Fruit fly (Drosophila melanogaster): Measurements from ENCODE around the gene CG14907.

dm6 chr3R:16620478-16620877, 31.6 kb downstream of the CG14907 start, which contains the start of gene CG14893:
- TF ChIP-seq CG12768 (GFP tag; optimal IDR thresholded peaks at IDR 0.05) (no peak), bab1 (GFP tag; optimal IDR thresholded peaks at IDR 0.05) (no peak), Clk (GFP tag; optimal IDR thresholded peaks at IDR 0.05) (no peak), CG33017 (tag; optimal IDR thresholded peaks at IDR 0.05) (no peak), Hr96 (GFP tag; optimal IDR thresholded peaks at IDR 0.05) (no peak), cnc (optimal IDR thresholded peaks at IDR 0.05) (peak in 1 of 2 experiments; percentile 61)
